Worm (Caenorhabditis elegans): ENCODE results near the gene F49F1.4.

Gene F49F1.4

ce11 chrIV:4082599-4082998 is 32.9 kb downstream of the F49F1.4 start:
- no peak for TF ChIP-seq ets-7 (tag; optimal IDR thresholded peaks at IDR 0.05)
- TF ChIP-seq hmg-4 (GFP tag; optimal IDR thresholded peaks at IDR 0.05), result no peak
- no peak for TF ChIP-seq hmbx-1 (tag; optimal IDR thresholded peaks at IDR 0.05)
- TF ChIP-seq ama-1 (optimal IDR thresholded peaks at IDR 0.05), result no peak
- TF ChIP-seq ceh-13 (GFP tag; optimal IDR thresholded peaks at IDR 0.05), result no peak
- no peak for TF ChIP-seq flt-1 (GFP tag; IDR thresholded peaks at IDR 0.05)
- no peak for TF ChIP-seq scrt-1 (GFP tag; IDR thresholded peaks at IDR 0.05)
- no peak for TF ChIP-seq ceh-36 (tag; optimal IDR thresholded peaks at IDR 0.05)
- TF ChIP-seq tbx-37 (GFP tag; conservative IDR thresholded peaks at IDR 0.05), result no peak
- TF ChIP-seq sea-1 (GFP tag; conservative IDR thresholded peaks at IDR 0.05), result no peak
- no peak for TF ChIP-seq tbx-11 (GFP tag; IDR thresholded peaks at IDR 0.05)
- TF ChIP-seq F13C5.2 (tag; optimal IDR thresholded peaks at IDR 0.05), result no peak
- no peak for TF ChIP-seq pes-1 (GFP tag; IDR thresholded peaks at IDR 0.05)
- no peak for TF ChIP-seq hnd-1 (tag; optimal IDR thresholded peaks at IDR 0.05)

ce11 chrIV:4080846-4081245 is 34.7 kb downstream of the F49F1.4 start, which contains the start of the genes C35B1.9 and C35B1.3:
Gene C35B1.9 (minus strand): TSS chrIV:4080946.
Gene C35B1.3 (plus strand): TSS chrIV:4081151.
- no peak for TF ChIP-seq tra-4 (tag; optimal IDR thresholded peaks at IDR 0.05)
- no peak for TF ChIP-seq aly-1 (tag; optimal IDR thresholded peaks at IDR 0.05)
- TF ChIP-seq F13C5.2 (tag; optimal IDR thresholded peaks at IDR 0.05), result no peak
- no peak for TF ChIP-seq ama-1 (optimal IDR thresholded peaks at IDR 0.05)

- TF ChIP-seq aly-1 (tag; optimal IDR thresholded peaks at IDR 0.05) (no peak), ama-1 (optimal IDR thresholded peaks at IDR 0.05) (no peak), ceh-13 (GFP tag; optimal IDR thresholded peaks at IDR 0.05) (no peak), hnd-1 (tag; optimal IDR thresholded peaks at IDR 0.05) (no peak), hmg-4 (GFP tag; optimal IDR thresholded peaks at IDR 0.05) (no peak), hmbx-1 (tag; optimal IDR thresholded peaks at IDR 0.05) (no peak), ceh-36 (tag; optimal IDR thresholded peaks at IDR 0.05) (no peak), tra-4 (tag; optimal IDR thresholded peaks at IDR 0.05) (no peak), tbx-11 (GFP tag; IDR thresholded peaks at IDR 0.05) (no peak), sea-1 (GFP tag; conservative IDR thresholded peaks at IDR 0.05) (no peak), pes-1 (GFP tag; IDR thresholded peaks at IDR 0.05) (no peak), F13C5.2 (tag; optimal IDR thresholded peaks at IDR 0.05) (no peak), B0310.2 (tag; optimal IDR thresholded peaks at IDR 0.05) (no peak), ets-7 (tag; optimal IDR thresholded peaks at IDR 0.05) (no peak)
Observed at ce11 chrIV:4079514-4079913, 36.0 kb downstream of the F49F1.4 start, which contains the start of gene C35B1.4. Gene C35B1.4 (plus strand): TSS chrIV:4079814.

DNA sequence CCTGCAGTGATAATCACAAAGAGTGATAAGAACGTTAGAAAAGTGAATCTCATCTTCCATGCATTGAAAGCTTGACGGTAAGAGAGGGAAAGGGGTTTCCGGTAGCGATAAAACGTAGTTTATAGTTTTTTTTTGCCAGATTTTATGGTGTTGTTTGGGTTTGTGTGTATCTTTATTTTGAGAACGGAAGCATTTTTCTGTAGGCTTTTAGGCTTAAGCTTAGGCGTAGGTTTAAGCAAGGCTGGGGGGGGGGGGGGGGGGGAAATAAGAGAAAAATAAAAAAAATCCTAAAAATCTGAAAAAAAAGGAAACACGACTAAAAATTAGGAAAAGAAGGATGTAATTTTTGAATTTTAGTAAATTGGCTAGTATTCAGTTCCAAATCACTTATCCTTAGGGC is 36.6 kb downstream of the F49F1.4 start, which contains the start of gene C35B1.8:
C35B1.8 (minus strand) TSS at position 101 of the 400 bp plus-strand sequence.
- TF ChIP-seq aly-1 (tag; optimal IDR thresholded peaks at IDR 0.05) (no peak), B0310.2 (tag; optimal IDR thresholded peaks at IDR 0.05) (no peak), hmg-4 (GFP tag; optimal IDR thresholded peaks at IDR 0.05) (no peak), tra-4 (tag; optimal IDR thresholded peaks at IDR 0.05) (no peak), F13C5.2 (tag; optimal IDR thresholded peaks at IDR 0.05) (no peak), hmbx-1 (tag; optimal IDR thresholded peaks at IDR 0.05) (no peak), ceh-36 (tag; optimal IDR thresholded peaks at IDR 0.05) (no peak), ceh-13 (GFP tag; optimal IDR thresholded peaks at IDR 0.05) (no peak), ets-7 (tag; optimal IDR thresholded peaks at IDR 0.05) (no peak), tbx-11 (GFP tag; IDR thresholded peaks at IDR 0.05) (no peak)

DNA sequence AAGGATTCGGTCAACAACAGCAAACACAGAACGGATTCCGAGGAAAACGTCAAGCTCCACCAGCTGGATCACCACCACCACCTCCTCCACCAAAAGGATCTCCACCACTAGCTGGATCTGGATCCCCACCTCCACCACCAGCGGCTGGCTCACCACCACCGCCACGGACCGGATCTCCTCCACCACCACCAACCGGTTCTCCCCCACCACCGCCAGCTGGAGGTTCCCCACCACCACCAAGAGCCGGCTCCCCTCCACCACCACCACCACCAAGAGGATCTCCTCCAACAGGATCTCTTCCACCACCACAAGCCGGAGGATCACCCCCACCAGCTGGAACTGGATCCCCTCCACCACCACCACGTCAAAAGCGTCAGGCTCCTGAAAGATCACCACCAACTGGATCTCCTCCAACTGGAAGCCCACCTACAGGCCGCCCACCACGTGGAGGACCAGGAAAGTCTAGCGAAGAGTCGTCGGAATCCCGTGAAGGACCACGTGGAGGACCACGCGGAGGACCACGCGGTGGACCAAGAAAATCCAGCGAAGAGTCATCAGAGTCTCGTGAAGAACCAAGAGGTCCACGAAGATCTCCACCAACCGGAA is 38.7 kb downstream of the F49F1.4 start:
- TF ChIP-seq aly-1 (tag; optimal IDR thresholded peaks at IDR 0.05) (no peak), hmg-4 (GFP tag; optimal IDR thresholded peaks at IDR 0.05) (no peak), ceh-36 (tag; optimal IDR thresholded peaks at IDR 0.05) (no peak), pes-1 (GFP tag; IDR thresholded peaks at IDR 0.05) (no peak), sea-1 (GFP tag; conservative IDR thresholded peaks at IDR 0.05) (no peak), B0310.2 (tag; optimal IDR thresholded peaks at IDR 0.05) (no peak), flt-1 (GFP tag; IDR thresholded peaks at IDR 0.05) (no peak), ama-1 (optimal IDR thresholded peaks at IDR 0.05) (no peak), ceh-13 (GFP tag; optimal IDR thresholded peaks at IDR 0.05) (no peak), ets-7 (tag; optimal IDR thresholded peaks at IDR 0.05) (no peak), scrt-1 (GFP tag; IDR thresholded peaks at IDR 0.05) (no peak), tbx-37 (GFP tag; conservative IDR thresholded peaks at IDR 0.05) (no peak), F13C5.2 (tag; optimal IDR thresholded peaks at IDR 0.05) (no peak), hmbx-1 (tag; optimal IDR thresholded peaks at IDR 0.05) (no peak), tra-4 (tag; optimal IDR thresholded peaks at IDR 0.05) (no peak), hnd-1 (tag; optimal IDR thresholded peaks at IDR 0.05) (no peak), tbx-11 (GFP tag; IDR thresholded peaks at IDR 0.05) (no peak)

ce11 chrIV:4074610-4075009 is 40.9 kb downstream of the F49F1.4 start, which contains the start of gene W03D2.9:
Gene W03D2.9 (minus strand): TSS chrIV:4074710.
- TF ChIP-seq ceh-13 (GFP tag; optimal IDR thresholded peaks at IDR 0.05) (no peak), scrt-1 (GFP tag; IDR thresholded peaks at IDR 0.05) (no peak), pes-1 (GFP tag; IDR thresholded peaks at IDR 0.05) (no peak), B0310.2 (tag; optimal IDR thresholded peaks at IDR 0.05) (no peak), ets-7 (tag; optimal IDR thresholded peaks at IDR 0.05) (no peak)

DNA sequence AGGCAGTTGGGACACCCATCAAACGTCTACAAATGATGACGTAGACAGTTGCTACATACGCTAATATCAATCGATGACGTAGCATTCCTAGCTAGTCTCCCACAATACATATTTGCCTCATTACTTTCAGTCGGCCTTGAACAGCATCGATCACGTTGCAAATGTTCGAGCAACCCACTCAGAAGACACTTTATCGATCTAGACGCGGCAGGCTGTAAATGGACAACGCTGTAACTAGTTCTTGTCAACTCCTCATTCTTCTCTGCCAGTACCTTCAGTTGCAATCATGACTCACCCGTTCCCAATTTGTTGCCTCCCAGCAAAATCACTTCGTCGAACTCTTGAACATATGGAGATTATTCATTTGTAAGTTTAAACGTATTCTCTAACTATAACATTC is 43.5 kb downstream of the F49F1.4 start, which contains the start of gene pqn-75:
pqn-75 (plus strand) TSS at position 301 of the 400 bp plus-strand sequence.
- TF ChIP-seq tbx-37 (GFP tag; conservative IDR thresholded peaks at IDR 0.05), result no peak
- TF ChIP-seq scrt-1 (GFP tag; IDR thresholded peaks at IDR 0.05), result no peak
- no peak for TF ChIP-seq flt-1 (GFP tag; IDR thresholded peaks at IDR 0.05)
- no peak for TF ChIP-seq sea-1 (GFP tag; conservative IDR thresholded peaks at IDR 0.05)
- no peak for TF ChIP-seq pes-1 (GFP tag; IDR thresholded peaks at IDR 0.05)

DNA sequence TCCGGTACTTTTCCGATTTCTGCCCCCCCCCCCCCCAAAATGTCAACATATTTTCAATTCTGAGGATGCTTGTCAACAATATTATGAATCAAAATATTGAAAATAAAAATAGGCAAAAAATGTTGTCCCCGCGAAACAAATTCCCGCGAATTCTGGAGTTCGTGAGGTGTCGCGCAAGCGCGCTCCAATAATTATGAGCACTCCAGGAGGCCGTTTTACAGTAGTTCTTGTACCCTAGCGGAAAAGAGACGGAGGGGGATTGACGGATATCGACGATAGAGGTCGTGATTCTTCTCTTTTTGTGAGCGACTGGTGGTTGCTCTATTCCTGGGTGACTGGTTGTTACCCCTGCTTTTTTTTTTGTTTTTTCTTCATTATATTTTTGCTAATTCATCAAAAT is 44.7 kb downstream of the F49F1.4 start:
- TF ChIP-seq sea-1 (GFP tag; conservative IDR thresholded peaks at IDR 0.05) (0 out of 2 replicates have a peak, but pooled peaks have one; percentile 10), scrt-1 (GFP tag; IDR thresholded peaks at IDR 0.05) (peak; percentile 63; the same call in 1 of the 2 replicates), flt-1 (GFP tag; IDR thresholded peaks at IDR 0.05) (no peak)

All from whole organism, early embryonic.